Fruit fly (Drosophila melanogaster) whole organism, embryonic: Measurements from ENCODE around the gene CG2611.

Experiments
- Ets65A ChIP-seq: fragments of 200-800 bp; sonication (Bioruptor generic); peaks from one replicate; lab custom pipeline; 2016; ENCODE audit warnings: missing biosample characterization, missing genetic modification characterization
- Sin3A ChIP-seq: fragments of >200 bp; optimal IDR thresholded peaks from 2 replicates; lab custom pipeline; 2018
- fu2 ChIP-seq: fragments of 200-800 bp; sonication (Bioruptor generic); optimal IDR thresholded peaks from 2 replicates; lab custom pipeline; 2016; ENCODE audit warnings: missing biosample characterization, missing genetic modification characterization
- kay ChIP-seq: fragments of 200-800 bp; sonication (Bioruptor generic); optimal IDR thresholded peaks from 2 replicates; lab custom pipeline; 2016; ENCODE audit warnings: missing biosample characterization, missing genetic modification characterization
- sd ChIP-seq: fragments of 200-800 bp; sonication (Bioruptor generic); optimal IDR thresholded peaks from 3 replicates; lab custom pipeline; 2018; ENCODE audit warnings: missing biosample characterization, mild to moderate bottlenecking, missing genetic modification characterization, moderate library complexity

DNA sequence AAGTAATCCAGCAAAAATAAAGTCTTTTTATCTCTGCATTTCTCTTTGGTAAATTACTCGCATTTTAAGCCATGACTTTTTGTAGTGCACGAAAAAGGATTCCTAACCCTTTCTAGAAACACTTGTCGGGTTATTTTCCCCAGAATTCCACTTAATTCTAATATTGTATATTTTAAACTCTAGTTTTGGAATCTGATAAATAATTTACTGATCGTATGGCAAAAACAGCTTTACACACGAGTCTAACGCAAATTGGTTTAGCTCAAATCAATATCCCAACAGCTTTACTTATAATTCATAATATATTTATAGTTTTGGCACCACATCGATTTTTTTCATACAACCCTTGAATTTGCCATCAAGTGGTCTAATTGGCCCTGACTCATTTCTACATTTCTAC lies 35.8 kb upstream of the CG2611 start, which contains the start of gene CG15475:
- TF ChIP-seq Ets65A (GFP tag; lab: Kevin White, UChicago): no peak
- no peak for TF ChIP-seq Sin3A
- no peak for TF ChIP-seq sd
- TF ChIP-seq kay (GFP tag; lab: Kevin White, UChicago): no peak
- TF ChIP-seq fu2 (GFP tag; lab: Kevin White, UChicago): no peak
